Fruit fly (Drosophila melanogaster) whole organism, wandering third instar larva: ENCODE measurements around the gene CG42390.

ENCODE experiments used
- Abd-B ChIP-seq: fragments of >200 bp; optimal IDR thresholded peaks from 2 replicates; lab custom pipeline; 2017; ENCODE audit warnings: missing biosample characterization, missing genetic modification characterization
- fru ChIP-seq: fragments of 200-800 bp; sonication (Bioruptor generic); optimal IDR thresholded peaks from 3 replicates; lab custom pipeline; 2016; ENCODE audit warnings: missing biosample characterization, mild to moderate bottlenecking, missing genetic modification characterization
- h ChIP-seq: fragments of 200-800 bp; sonication (Bioruptor generic); optimal IDR thresholded peaks from 3 replicates; lab custom pipeline; 2016; ENCODE audit warnings: missing biosample characterization, mild to moderate bottlenecking, missing genetic modification characterization
- pan ChIP-seq: fragments of >200 bp; optimal IDR thresholded peaks from 2 replicates; lab custom pipeline; 2017
- rgr ChIP-seq: fragments of 200-800 bp; sonication (Bioruptor generic); optimal IDR thresholded peaks from 3 replicates; lab custom pipeline; 2016; ENCODE audit warnings: missing biosample characterization, mild to moderate bottlenecking, missing genetic modification characterization
- sage ChIP-seq: fragments of 200-800 bp; sonication (Bioruptor generic); optimal IDR thresholded peaks from 2 replicates; lab custom pipeline; 2016; ENCODE audit warnings: missing biosample characterization, mild to moderate bottlenecking, missing genetic modification characterization
- usp ChIP-seq: fragments of >200 bp; optimal IDR thresholded peaks from 2 replicates; lab custom pipeline; 2017; ENCODE audit warnings: missing biosample characterization, missing genetic modification characterization

DNA sequence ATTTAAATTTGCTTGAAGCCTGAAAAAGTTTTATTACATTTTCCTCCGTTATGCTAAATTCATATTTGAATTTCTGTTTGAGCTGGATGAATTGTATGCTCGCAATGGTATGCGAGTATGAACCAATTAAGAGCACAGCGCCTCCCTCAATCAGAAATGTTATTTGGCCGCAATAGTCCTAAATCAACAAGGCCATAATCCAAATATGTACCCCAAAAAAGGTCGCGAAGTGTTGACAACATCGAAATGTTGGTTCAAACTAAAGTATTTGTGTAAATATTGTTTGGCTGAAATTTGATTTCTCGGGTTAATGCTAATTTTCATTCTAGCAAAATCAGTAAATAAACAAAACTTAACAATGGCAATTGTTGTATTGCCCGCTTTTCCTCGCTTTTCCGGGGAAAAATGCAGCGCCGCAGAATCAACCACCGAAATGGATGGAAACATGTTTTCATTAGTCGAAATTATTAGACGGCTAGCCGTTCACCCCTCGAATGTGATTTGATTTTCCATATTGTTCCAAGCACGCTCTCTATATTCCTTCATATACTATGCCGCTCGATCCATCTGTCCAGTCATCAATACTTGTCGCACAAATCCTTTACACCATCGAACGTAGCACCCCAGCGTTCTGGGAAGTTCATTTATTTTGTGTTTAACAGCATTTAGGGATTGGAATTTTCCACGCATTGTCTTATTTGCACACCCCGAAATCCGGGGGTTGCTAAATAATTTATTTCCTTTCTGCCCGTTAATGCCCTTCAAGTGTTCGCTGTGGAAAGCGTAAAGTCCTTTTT is 42.0 kb downstream of the CG42390 start:
- no peak for TF ChIP-seq pan (lab: Kevin White, UChicago)
- TF ChIP-seq rgr (GFP tag; lab: Kevin White, UChicago), result no peak
- no peak for TF ChIP-seq sage (GFP tag; lab: Kevin White, UChicago)
- no peak for TF ChIP-seq h (GFP tag; lab: Kevin White, UChicago)
- TF ChIP-seq Abd-B, result no peak
- no peak for TF ChIP-seq usp (GFP tag; lab: Kevin White, UChicago)
- no peak for TF ChIP-seq fru (GFP tag; lab: Kevin White, UChicago)
